Worm (Caenorhabditis elegans): Measurements from ENCODE around the gene Y73B6BL.22.

Gene Y73B6BL.22

ce11 chrIV:6431582-6431981 is 15.1 kb upstream of the Y73B6BL.22 start, which contains the start of gene acp-7:
Gene acp-7, minus strand, starts transcription at chrIV:6431682.
- TF ChIP-seq ref-1 (GFP tag; conservative IDR thresholded peaks at IDR 0.05): no peak
- no peak for TF ChIP-seq ztf-29 (GFP tag; IDR thresholded peaks at IDR 0.05)
- no peak for TF ChIP-seq T22C8.4 (GFP tag; IDR thresholded peaks at IDR 0.05)
- no peak for TF ChIP-seq tab-1 (GFP tag; IDR thresholded peaks at IDR 0.05)
- no peak for TF ChIP-seq cog-1 (tag; optimal IDR thresholded peaks at IDR 0.05)

ce11 chrIV:6427223-6427622 is 10.8 kb upstream of the Y73B6BL.22 start:
- TF ChIP-seq ztf-29 (GFP tag; IDR thresholded peaks at IDR 0.05): no peak
- no peak for TF ChIP-seq flt-1 (GFP tag; IDR thresholded peaks at IDR 0.05)
- no peak for TF ChIP-seq ref-1 (GFP tag; conservative IDR thresholded peaks at IDR 0.05)
- no peak for TF ChIP-seq ztf-23 (GFP tag; IDR thresholded peaks at IDR 0.05)
- no peak for TF ChIP-seq cog-1 (tag; optimal IDR thresholded peaks at IDR 0.05)
- TF ChIP-seq med-1 (GFP tag; optimal IDR thresholded peaks at IDR 0.05; ENCODE audit: insufficient read depth): no peak
- no peak for TF ChIP-seq klf-2 (GFP tag; conservative IDR thresholded peaks at IDR 0.05)
- TF ChIP-seq T22C8.4 (GFP tag; IDR thresholded peaks at IDR 0.05): no peak

ce11 chrIV:6426089-6426715 is 9.7 kb upstream of the Y73B6BL.22 start, which contains the start of gene acp-6:
Gene acp-6, minus strand, starts transcription at chrIV:6426139.
- no peak for TF ChIP-seq T22C8.4 (GFP tag; IDR thresholded peaks at IDR 0.05)
- TF ChIP-seq flt-1 (GFP tag; IDR thresholded peaks at IDR 0.05): no peak
- TF ChIP-seq ref-1 (GFP tag; conservative IDR thresholded peaks at IDR 0.05): no peak
- no peak for TF ChIP-seq cog-1 (tag; optimal IDR thresholded peaks at IDR 0.05)
- TF ChIP-seq ztf-23 (GFP tag; IDR thresholded peaks at IDR 0.05): no peak
- no peak for TF ChIP-seq med-1 (GFP tag; optimal IDR thresholded peaks at IDR 0.05; ENCODE audit: insufficient read depth)
- no peak for TF ChIP-seq klf-2 (GFP tag; conservative IDR thresholded peaks at IDR 0.05)
- TF ChIP-seq ztf-29 (GFP tag; IDR thresholded peaks at IDR 0.05): no peak
- TF ChIP-seq tab-1 (GFP tag; IDR thresholded peaks at IDR 0.05): no peak

ce11 chrIV:6421183-6421635 is 4.8 kb upstream of the Y73B6BL.22 start, which contains the start of gene puf-11:
Gene puf-11, plus strand, starts transcription at chrIV:6421585.
- TF ChIP-seq ztf-29 (GFP tag; IDR thresholded peaks at IDR 0.05) (no peak), ref-1 (GFP tag; conservative IDR thresholded peaks at IDR 0.05) (no peak), med-1 (GFP tag; optimal IDR thresholded peaks at IDR 0.05; ENCODE audit: insufficient read depth) (no peak), T22C8.4 (GFP tag; IDR thresholded peaks at IDR 0.05) (no peak), ztf-23 (GFP tag; IDR thresholded peaks at IDR 0.05) (no peak), klf-2 (GFP tag; conservative IDR thresholded peaks at IDR 0.05) (no peak), flt-1 (GFP tag; IDR thresholded peaks at IDR 0.05) (no peak)

DNA sequence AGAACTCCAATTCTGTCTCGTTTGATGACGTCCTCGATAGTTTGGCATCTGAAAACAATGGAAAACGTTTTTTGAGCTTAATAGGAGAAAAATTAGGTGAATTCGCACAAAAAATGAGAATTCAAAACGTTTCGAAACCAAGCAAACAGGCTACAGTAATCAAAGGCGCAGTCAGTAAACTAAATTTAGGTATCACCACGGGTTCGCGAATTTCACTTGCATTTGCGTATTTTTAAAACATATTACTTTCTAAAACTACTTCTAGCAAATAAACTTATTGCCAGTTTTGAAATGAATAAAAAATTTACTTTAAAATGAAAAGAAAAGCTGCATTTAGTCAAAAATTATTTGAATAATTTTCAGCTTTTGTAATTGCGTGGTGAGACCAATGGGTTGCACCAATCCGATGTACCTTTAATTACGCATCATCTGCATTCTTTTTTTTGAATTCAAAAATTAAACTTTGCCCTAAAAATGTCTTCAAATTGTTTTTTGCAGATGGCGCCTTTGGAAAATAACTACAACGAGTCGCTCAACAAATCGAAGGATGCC is 2.7 kb upstream of the Y73B6BL.22 start, which contains the start of the genes Y73B6BL.23 and htp-2:
TSS of gene Y73B6BL.23 (minus strand) at position 51 of the 552 bp plus-strand sequence.
TSS of gene htp-2 (plus strand) at position 492 of the 552 bp plus-strand sequence.
- TF ChIP-seq klf-2 (GFP tag; conservative IDR thresholded peaks at IDR 0.05) (no peak), ztf-23 (GFP tag; IDR thresholded peaks at IDR 0.05) (no peak), med-1 (GFP tag; optimal IDR thresholded peaks at IDR 0.05; ENCODE audit: insufficient read depth) (no peak), tab-1 (GFP tag; IDR thresholded peaks at IDR 0.05) (no peak), flt-1 (GFP tag; IDR thresholded peaks at IDR 0.05) (no peak), T22C8.4 (GFP tag; IDR thresholded peaks at IDR 0.05) (no peak), cog-1 (tag; optimal IDR thresholded peaks at IDR 0.05) (no peak), ref-1 (GFP tag; conservative IDR thresholded peaks at IDR 0.05) (no peak), ztf-29 (GFP tag; IDR thresholded peaks at IDR 0.05) (no peak)

- TF ChIP-seq flt-1 (GFP tag; IDR thresholded peaks at IDR 0.05) (no peak), ztf-29 (GFP tag; IDR thresholded peaks at IDR 0.05) (no peak), tab-1 (GFP tag; IDR thresholded peaks at IDR 0.05) (no peak), med-1 (GFP tag; optimal IDR thresholded peaks at IDR 0.05; ENCODE audit: insufficient read depth) (no peak), cog-1 (tag; optimal IDR thresholded peaks at IDR 0.05) (no peak), ztf-23 (GFP tag; IDR thresholded peaks at IDR 0.05) (no peak), klf-2 (GFP tag; conservative IDR thresholded peaks at IDR 0.05) (no peak), T22C8.4 (GFP tag; IDR thresholded peaks at IDR 0.05) (no peak), ref-1 (GFP tag; conservative IDR thresholded peaks at IDR 0.05) (no peak)
Observed at ce11 chrIV:6417612-6418011, 1.2 kb upstream of the Y73B6BL.22 start.

ce11 chrIV:6415149-6415548 is 1.3 kb downstream of the Y73B6BL.22 start, which contains the start of gene exos-2:
Gene exos-2, plus strand, starts transcription at chrIV:6415478.
- no peak for TF ChIP-seq tab-1 (GFP tag; IDR thresholded peaks at IDR 0.05)
- peak; percentile 6 for TF ChIP-seq cog-1 (tag; optimal IDR thresholded peaks at IDR 0.05)

- TF ChIP-seq flt-1 (GFP tag; IDR thresholded peaks at IDR 0.05): no peak
- TF ChIP-seq T22C8.4 (GFP tag; IDR thresholded peaks at IDR 0.05): no peak
- TF ChIP-seq klf-2 (GFP tag; conservative IDR thresholded peaks at IDR 0.05): no peak
- no peak for TF ChIP-seq ztf-23 (GFP tag; IDR thresholded peaks at IDR 0.05)
- no peak for TF ChIP-seq ref-1 (GFP tag; conservative IDR thresholded peaks at IDR 0.05)
- no peak for TF ChIP-seq cog-1 (tag; optimal IDR thresholded peaks at IDR 0.05)
- TF ChIP-seq tab-1 (GFP tag; IDR thresholded peaks at IDR 0.05): no peak
Observed at ce11 chrIV:6413482-6413881, 3.0 kb downstream of the Y73B6BL.22 start, which contains the start of gene nlp-71. Gene nlp-71, minus strand, starts transcription at chrIV:6413582.

ce11 chrIV:6404871-6405270 is 11.6 kb downstream of the Y73B6BL.22 start, which contains the start of gene srv-13:
Gene srv-13, plus strand, starts transcription at chrIV:6405171.
- TF ChIP-seq med-1 (GFP tag; optimal IDR thresholded peaks at IDR 0.05; ENCODE audit: insufficient read depth) (no peak), ref-1 (GFP tag; conservative IDR thresholded peaks at IDR 0.05) (no peak)

DNA sequence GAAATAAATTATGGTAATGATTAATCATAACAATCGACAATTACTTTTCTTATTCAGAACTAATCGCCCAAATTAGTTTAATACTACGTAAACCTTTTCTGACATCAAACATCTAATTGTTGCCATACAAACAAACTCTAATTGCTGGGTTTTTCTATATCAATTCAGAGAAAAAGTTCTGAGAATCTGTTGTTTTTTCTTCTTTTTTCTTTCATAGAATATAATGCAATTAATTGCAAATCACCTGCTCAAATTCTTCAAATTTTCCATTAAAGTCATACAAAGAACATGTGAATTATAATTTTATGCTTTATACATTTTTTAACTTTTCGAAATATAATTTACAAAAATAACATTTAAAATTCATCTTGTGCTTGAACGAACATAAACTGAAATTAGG is 13.1 kb downstream of the Y73B6BL.22 start:
- TF ChIP-seq flt-1 (GFP tag; IDR thresholded peaks at IDR 0.05): no peak
- TF ChIP-seq med-1 (GFP tag; optimal IDR thresholded peaks at IDR 0.05; ENCODE audit: insufficient read depth): no peak
